Worm (Caenorhabditis elegans) whole organism, L3 larva: ENCODE results near the gene F54F2.6.

Experiments used
- aly-2 ChIP-seq: fragments of 150-350 bp; optimal IDR thresholded peaks from 2 replicates; lab custom pipeline; 2014; ENCODE audit warnings: missing biosample characterization, missing genetic modification characterization
- egl-27 ChIP-seq: sonication (generic microtip); optimal IDR thresholded peaks from 4 replicates; lab custom pipeline; 2017; ENCODE audit warnings: missing biosample characterization, missing genetic modification reagents, missing genetic modification characterization
- elt-2 ChIP-seq: sonication (generic microtip); optimal IDR thresholded peaks from 2 replicates; lab custom pipeline; 2016; ENCODE audit warnings: missing genetic modification reagents, mild to moderate bottlenecking, missing genetic modification characterization, missing compliant biosample characterization
- elt-3 ChIP-seq, 3 experiments: fragments of 150-350 bp in 1 of 3; sonication (generic microtip) in 2 of 3; optimal IDR thresholded peaks; 2 replicates in 2 of 3; 4 replicates in 1 of 3; lab custom pipeline; 2014 to 2017; ENCODE audit warnings: missing biosample characterization in 3 of 3, missing genetic modification characterization in 3 of 3
- fos-1 ChIP-seq: fragments of 150-350 bp; optimal IDR thresholded peaks from 2 replicates; lab custom pipeline; 2014; ENCODE audit warnings: missing biosample characterization, missing genetic modification characterization
- mdl-1 ChIP-seq: fragments of 150-350 bp; optimal IDR thresholded peaks from 2 replicates; lab custom pipeline; 2014; ENCODE audit warnings: missing biosample characterization, missing genetic modification characterization
- tbx-2 ChIP-seq: sonication (generic microtip); optimal IDR thresholded peaks from 2 replicates; lab custom pipeline; 2016; ENCODE audit warnings: mild to moderate bottlenecking, missing genetic modification characterization, missing compliant biosample characterization
- unc-39 ChIP-seq: sonication (generic microtip); optimal IDR thresholded peaks from 4 replicates; lab custom pipeline; 2017; ENCODE audit warnings: missing biosample characterization, missing genetic modification characterization
- ztf-11 ChIP-seq: fragments of 150-350 bp; optimal IDR thresholded peaks from 2 replicates; lab custom pipeline; 2014; ENCODE audit warnings: missing biosample characterization, missing genetic modification characterization

- TF ChIP-seq ztf-11 (tag; lab: Kevin White, UChicago), result no peak
- TF ChIP-seq mdl-1 (tag; lab: Kevin White, UChicago), result no peak
- TF ChIP-seq fos-1 (tag; lab: Kevin White, UChicago), result no peak
- no peak for TF ChIP-seq aly-2
- no peak for TF ChIP-seq egl-27
- TF ChIP-seq unc-39 (tag; lab: Kevin White, UChicago), result no peak
- no peak for TF ChIP-seq tbx-2 (tag; lab: Kevin White, UChicago)
- no peak for TF ChIP-seq elt-3 (tag; optimal IDR thresholded peaks at IDR 0.05; lab: Kevin White, UChicago)
- no peak for TF ChIP-seq elt-2 (tag; lab: Kevin White, UChicago)
Measured at ce11 chrIII:8775953-8776352, 24.5 kb downstream of the F54F2.6 start, which contains the start of gene snap-29.
